Worm (Caenorhabditis elegans): ENCODE data around the gene hrg-3.

- TF ChIP-seq hnd-1 (tag; optimal IDR thresholded peaks at IDR 0.05) (no peak), tbx-11 (GFP tag; IDR thresholded peaks at IDR 0.05) (no peak), ama-1 (optimal IDR thresholded peaks at IDR 0.05) (no peak)
These were observed 39.9 kb upstream of the hrg-3 start, which contains the start of gene str-188 for ce11 chrV:9716397-9716796.

Measured in whole organism, early embryonic.